Worm (Caenorhabditis elegans): ENCODE data around the gene C07G2.5.

ce11 chrIII:4474908-4475307, 23.9 kb downstream of the C07G2.5 start, which contains the start of gene ifet-1:
- no peak for TF ChIP-seq him-1 (tag; optimal IDR thresholded peaks at IDR 0.05)
- TF ChIP-seq W03F9.2 (tag; optimal IDR thresholded peaks at IDR 0.05) = no peak
- TF ChIP-seq dao-5 (tag; optimal IDR thresholded peaks at IDR 0.05) = no peak

Data from whole organism, L4/young adult.